Worm (Caenorhabditis elegans) whole organism, young adult: ENCODE data around the gene perm-5.

Experiments
- B0019.2 ChIP-seq: fragments of 200-800 bp; sonication (Bioruptor generic); conservative IDR thresholded peaks from 2 replicates; pipeline ENCODE4 v1.3.6; 2022; ENCODE audit warnings: missing genetic modification reagents, missing genetic modification characterization, missing compliant biosample characterization
- B0261.1 ChIP-seq: sonication (generic microtip); optimal IDR thresholded peaks from 2 replicates; lab custom pipeline; 2016; ENCODE audit warnings: mild to moderate bottlenecking, missing genetic modification characterization, moderate library complexity, missing compliant biosample characterization
- B0336.3 ChIP-seq: fragments of 200-800 bp; sonication (Bioruptor generic); IDR thresholded peaks from 2 replicates; pipeline ENCODE4 v1.3.6; 2022; ENCODE audit warnings: missing genetic modification characterization, missing compliant biosample characterization
- D2030.7 ChIP-seq: fragments of 200-800 bp; sonication (Bioruptor generic); IDR thresholded peaks from 2 replicates; pipeline ENCODE4 v1.3.6; 2022; ENCODE audit warnings: missing genetic modification reagents, missing genetic modification characterization, missing compliant biosample characterization
- F23B12.7 ChIP-seq: sonication (generic microtip); optimal IDR thresholded peaks from 2 replicates; lab custom pipeline; 2017; ENCODE audit warnings: missing genetic modification characterization, mild to moderate bottlenecking, missing compliant biosample characterization, antibody characterized with exemption, moderate library complexity; ENCODE audit not compliant: insufficient read depth
- F49E8.2 ChIP-seq: sonication (generic microtip); optimal IDR thresholded peaks from 3 replicates; lab custom pipeline; 2017; ENCODE audit warnings: missing genetic modification characterization, mild to moderate bottlenecking, missing compliant biosample characterization, antibody characterized with exemption, moderate library complexity; ENCODE audit not compliant: insufficient read depth
- F57A8.1 ChIP-seq: fragments of 200-800 bp; sonication (Bioruptor generic); optimal IDR thresholded peaks from 2 replicates; lab custom pipeline; 2018; ENCODE audit warnings: mild to moderate bottlenecking, missing genetic modification characterization, moderate library complexity, missing compliant biosample characterization
- Y53F4B.3 ChIP-seq: fragments of 200-800 bp; sonication (Bioruptor generic); IDR thresholded peaks from 2 replicates; pipeline ENCODE4 v1.3.6; 2022; ENCODE audit warnings: missing genetic modification reagents, missing genetic modification characterization, missing compliant biosample characterization
- Y56A3A.18 ChIP-seq: fragments of 200-800 bp; sonication (Bioruptor generic); IDR thresholded peaks from 2 replicates; pipeline ENCODE4 v1.3.6; 2022; ENCODE audit warnings: missing genetic modification reagents, missing genetic modification characterization, missing compliant biosample characterization
- Y95B8A.8 ChIP-seq: fragments of 200-800 bp; sonication (Bioruptor generic); IDR thresholded peaks from 2 replicates; pipeline ENCODE4 v1.3.6; 2022; ENCODE audit warnings: missing genetic modification reagents, missing genetic modification characterization, missing compliant biosample characterization
- ZK185.1 ChIP-seq: sonication (generic microtip); optimal IDR thresholded peaks from 2 replicates; lab custom pipeline; 2016; ENCODE audit warnings: mild to moderate bottlenecking, missing genetic modification characterization, missing compliant biosample characterization; ENCODE audit not compliant: poor library complexity, severe bottlenecking
- akir-1 ChIP-seq: fragments of 200-800 bp; sonication (Bioruptor generic); optimal IDR thresholded peaks from 2 replicates; lab custom pipeline; 2018; ENCODE audit warnings: mild to moderate bottlenecking, missing genetic modification characterization, moderate library complexity, missing compliant biosample characterization
- aptf-2 ChIP-seq: fragments of 200-800 bp; sonication (Bioruptor generic); conservative IDR thresholded peaks from 2 replicates; pipeline ENCODE4 v1.3.6; 2022; ENCODE audit warnings: missing genetic modification reagents, missing genetic modification characterization, missing compliant biosample characterization
- aptf-3 ChIP-seq: fragments of 200-800 bp; sonication (Bioruptor generic); IDR thresholded peaks from 2 replicates; pipeline ENCODE4 v1.3.6; 2022; ENCODE audit warnings: missing genetic modification characterization, missing compliant biosample characterization
- atf-7 ChIP-seq: sonication (generic microtip); optimal IDR thresholded peaks from 2 replicates; lab custom pipeline; 2017; ENCODE audit warnings: mild to moderate bottlenecking, missing genetic modification characterization, missing compliant biosample characterization
- athp-1 ChIP-seq: sonication (generic microtip); optimal IDR thresholded peaks from 2 replicates; lab custom pipeline; 2017; ENCODE audit warnings: mild to moderate bottlenecking, missing genetic modification characterization, missing compliant biosample characterization
- attf-3 ChIP-seq: fragments of 200-800 bp; sonication (Bioruptor generic); conservative IDR thresholded peaks from 2 replicates; pipeline ENCODE4 v1.3.6; 2022; ENCODE audit warnings: missing genetic modification reagents, missing genetic modification characterization, missing compliant biosample characterization
- attf-5 ChIP-seq: fragments of 200-800 bp; sonication (Bioruptor generic); optimal IDR thresholded peaks from 2 replicates; lab custom pipeline; 2018; ENCODE audit warnings: mild to moderate bottlenecking, missing genetic modification characterization, missing compliant biosample characterization
- cebp-2 ChIP-seq: fragments of 200-800 bp; sonication (Bioruptor generic); IDR thresholded peaks from 2 replicates; pipeline ENCODE4 v1.3.6; 2022; ENCODE audit warnings: missing genetic modification characterization, missing compliant biosample characterization
- ceh-58 ChIP-seq: fragments of 200-800 bp; sonication (Bioruptor generic); IDR thresholded peaks from 2 replicates; pipeline ENCODE4 v1.3.6; 2022; ENCODE audit warnings: missing genetic modification characterization, missing compliant biosample characterization
- ceh-79 ChIP-seq: sonication (generic microtip); optimal IDR thresholded peaks from 2 replicates; lab custom pipeline; 2017; ENCODE audit warnings: mild to moderate bottlenecking, missing genetic modification characterization, missing compliant biosample characterization
- dpl-1 ChIP-seq: fragments of 150-350 bp; optimal IDR thresholded peaks from 2 replicates; lab custom pipeline; 2014; ENCODE audit warnings: missing biosample characterization, missing genetic modification reagents, missing genetic modification characterization
- egl-18 ChIP-seq: fragments of 200-800 bp; sonication (Bioruptor generic); IDR thresholded peaks from 2 replicates; pipeline ENCODE4 v1.3.6; 2022; ENCODE audit warnings: missing genetic modification reagents, missing genetic modification characterization, missing compliant biosample characterization
- egrh-3 ChIP-seq: fragments of 200-800 bp; sonication (Bioruptor generic); IDR thresholded peaks from 2 replicates; pipeline ENCODE4 v1.3.6; 2022; ENCODE audit warnings: missing genetic modification reagents, missing genetic modification characterization, missing compliant biosample characterization
- gei-17 ChIP-seq: fragments of 200-800 bp; sonication (Bioruptor generic); optimal IDR thresholded peaks from 2 replicates; lab custom pipeline; 2018; ENCODE audit warnings: mild to moderate bottlenecking, missing genetic modification characterization, missing compliant biosample characterization
- hlh-12 ChIP-seq: sonication (generic microtip); optimal IDR thresholded peaks from 2 replicates; lab custom pipeline; 2016; ENCODE audit warnings: missing genetic modification characterization, missing compliant biosample characterization
- let-526 ChIP-seq: fragments of 200-800 bp; sonication (Bioruptor generic); IDR thresholded peaks from 2 replicates; pipeline ENCODE4 v1.3.6; 2022; ENCODE audit warnings: missing genetic modification reagents, missing genetic modification characterization, missing compliant biosample characterization
- lin-35 ChIP-seq, 3 experiments: fragments of 150-350 bp in 2 of 3; sonication (generic microtip) in 1 of 3; optimal IDR thresholded peaks; 2 replicates each; lab custom pipeline; 2014 to 2018; ENCODE audit warnings: missing biosample characterization in 3 of 3, missing genetic modification characterization in 3 of 3, missing genetic modification reagents in 3 of 3
- lsl-1 ChIP-seq: fragments of 200-800 bp; sonication (Bioruptor generic); optimal IDR thresholded peaks from 2 replicates; lab custom pipeline; 2018; ENCODE audit warnings: mild to moderate bottlenecking, missing genetic modification characterization, moderate library complexity, missing compliant biosample characterization
- lsy-27 ChIP-seq: sonication (generic microtip); optimal IDR thresholded peaks from 2 replicates; lab custom pipeline; 2017; ENCODE audit warnings: missing genetic modification characterization, mild to moderate bottlenecking, missing compliant biosample characterization, antibody characterized with exemption, missing genotype, borderline replicate concordance; ENCODE audit not compliant: insufficient read depth
- madf-10 ChIP-seq: sonication (generic microtip); optimal IDR thresholded peaks from 2 replicates; lab custom pipeline; 2016; ENCODE audit warnings: mild to moderate bottlenecking, missing genetic modification characterization, missing compliant biosample characterization
- madf-6 ChIP-seq: fragments of 200-800 bp; sonication (Bioruptor generic); IDR thresholded peaks from 2 replicates; pipeline ENCODE4 v1.3.6; 2022; ENCODE audit warnings: missing genetic modification reagents, missing genetic modification characterization, missing compliant biosample characterization
- mcd-1 ChIP-seq: fragments of 200-800 bp; sonication (Bioruptor generic); IDR thresholded peaks from 2 replicates; pipeline ENCODE4 v1.3.6; 2022; ENCODE audit warnings: missing genetic modification reagents, missing genetic modification characterization, missing compliant biosample characterization
- nfya-1 ChIP-seq: sonication (generic microtip); optimal IDR thresholded peaks from 2 replicates; lab custom pipeline; 2017; ENCODE audit warnings: antibody characterized with exemption, missing compliant biosample characterization, missing genetic modification characterization, borderline replicate concordance; ENCODE audit not compliant: insufficient read depth
- nfya-2 ChIP-seq: fragments of 200-800 bp; sonication (Bioruptor generic); IDR thresholded peaks from 2 replicates; pipeline ENCODE4 v1.3.6; 2022; ENCODE audit warnings: missing genetic modification reagents, missing genetic modification characterization, missing compliant biosample characterization
- nfyb-1 ChIP-seq: fragments of 200-800 bp; sonication (Bioruptor generic); IDR thresholded peaks from 2 replicates; pipeline ENCODE4 v1.3.6; 2022; ENCODE audit warnings: missing genetic modification reagents, missing genetic modification characterization, missing compliant biosample characterization
- nhr-120 ChIP-seq: fragments of 200-800 bp; sonication (Bioruptor generic); IDR thresholded peaks from 2 replicates; pipeline ENCODE4 v1.3.6; 2022; ENCODE audit warnings: missing genetic modification characterization, missing compliant biosample characterization
- nhr-27 ChIP-seq: fragments of 200-800 bp; sonication (Bioruptor generic); optimal IDR thresholded peaks from 2 replicates; lab custom pipeline; 2018; ENCODE audit warnings: mild to moderate bottlenecking, missing genetic modification characterization, moderate library complexity, missing compliant biosample characterization
- nhr-90 ChIP-seq: sonication (generic microtip); optimal IDR thresholded peaks from 2 replicates; lab custom pipeline; 2016; ENCODE audit warnings: missing genotype, mild to moderate bottlenecking, missing genetic modification characterization, missing compliant biosample characterization
- sdz-38 ChIP-seq: sonication (generic microtip); optimal IDR thresholded peaks from 2 replicates; lab custom pipeline; 2016; ENCODE audit warnings: missing genotype, missing genetic modification characterization, missing compliant biosample characterization
- snpc-1.1 ChIP-seq: sonication (generic microtip); optimal IDR thresholded peaks from 2 replicates; lab custom pipeline; 2017; ENCODE audit warnings: missing genetic modification characterization, mild to moderate bottlenecking, missing compliant biosample characterization, antibody characterized with exemption, moderate library complexity, missing genotype, missing genetic modification reagents; ENCODE audit not compliant: insufficient read depth
- snpc-3.4 ChIP-seq: sonication (generic microtip); optimal IDR thresholded peaks from 2 replicates; lab custom pipeline; 2017; ENCODE audit warnings: missing genetic modification characterization, mild to moderate bottlenecking, missing compliant biosample characterization, antibody characterized with exemption, moderate library complexity, missing genotype, missing genetic modification reagents
- sptf-2 ChIP-seq: fragments of 200-800 bp; sonication (Bioruptor generic); optimal IDR thresholded peaks from 2 replicates; lab custom pipeline; 2018; ENCODE audit warnings: mild to moderate bottlenecking, missing genetic modification characterization, missing compliant biosample characterization
- tbp1 ChIP-seq: fragments of 200-800 bp; sonication (Bioruptor generic); optimal IDR thresholded peaks from 2 replicates; lab custom pipeline; 2018; ENCODE audit warnings: mild to moderate bottlenecking, missing genetic modification characterization, missing compliant biosample characterization
- unc-130 ChIP-seq: sonication (generic microtip); optimal IDR thresholded peaks from 2 replicates; lab custom pipeline; 2016; ENCODE audit warnings: missing genetic modification reagents, missing genetic modification characterization, missing compliant biosample characterization
- unc-62 ChIP-seq: fragments of 150-350 bp; optimal IDR thresholded peaks from 2 replicates; lab custom pipeline; 2014; ENCODE audit warnings: missing biosample characterization, missing genetic modification reagents, missing genetic modification characterization
- xnd-1 ChIP-seq: sonication (generic microtip); optimal IDR thresholded peaks from 2 replicates; lab custom pipeline; 2016; ENCODE audit warnings: missing genotype, missing genetic modification reagents, missing genetic modification characterization, missing compliant biosample characterization
- ztf-22 ChIP-seq: fragments of 200-800 bp; sonication (Bioruptor generic); optimal IDR thresholded peaks from 2 replicates; lab custom pipeline; 2018; ENCODE audit warnings: mild to moderate bottlenecking, missing genetic modification characterization, moderate library complexity, missing compliant biosample characterization

Gene perm-5

ce11 chrIV:5657126-5657666 is 46.1 kb downstream of the perm-5 start (continued):
- TF ChIP-seq snpc-3.4 (no peak), nfya-2 (GFP tag; lab: Robert Waterston, UW) (no peak), attf-3 (GFP tag; lab: Robert Waterston, UW) (0 out of 2 replicates have a peak, but pooled peaks have one; percentile 22), attf-5 (peak; percentile 71), let-526 (no peak), aptf-2 (GFP tag; lab: Robert Waterston, UW) (no peak), gei-17 (GFP tag; lab: Kevin White, UChicago) (no peak), nhr-27 (no peak), ceh-79 (no peak), lsl-1 (GFP tag; lab: Kevin White, UChicago) (peak; percentile 39), ztf-22 (GFP tag; lab: Kevin White, UChicago) (no peak), ZK185.1 (peak; percentile 57), F23B12.7 (tag; lab: Kevin White, UChicago) (no peak), lsy-27 (tag; lab: Kevin White, UChicago) (no peak), Y95B8A.8 (GFP tag; lab: Robert Waterston, UW) (no peak), athp-1 (tag; lab: Kevin White, UChicago) (no peak), sdz-38 (tag; lab: Kevin White, UChicago) (no peak), akir-1 (no peak), madf-6 (GFP tag; lab: Robert Waterston, UW) (peak; percentile 86), F57A8.1 (GFP tag; lab: Kevin White, UChicago) (no peak), nhr-120 (no peak), nhr-90 (peak; percentile 41), tbp1 (GFP tag; lab: Kevin White, UChicago) (peak; percentile 28), ceh-58 (GFP tag; lab: Robert Waterston, UW) (no peak), Y53F4B.3 (GFP tag; lab: Robert Waterston, UW) (no peak), unc-130 (GFP tag; lab: Kevin White, UChicago) (no peak), B0019.2 (GFP tag; lab: Robert Waterston, UW) (no peak), aptf-3 (no peak), nfyb-1 (GFP tag; lab: Robert Waterston, UW) (peak; percentile 58; the same call in 1 of the 2 replicates), atf-7 (peak; percentile 30), xnd-1 (tag; lab: Kevin White, UChicago) (peak; percentile 57), cebp-2 (GFP tag; lab: Robert Waterston, UW) (no peak), hlh-12 (tag; lab: Kevin White, UChicago) (no peak), Y56A3A.18 (GFP tag; lab: Robert Waterston, UW) (no peak), unc-62 (GFP tag; lab: Kevin White, UChicago) (no peak), sptf-2 (GFP tag; lab: Kevin White, UChicago) (no peak), B0336.3 (GFP tag; lab: Robert Waterston, UW) (peak; percentile 68), mcd-1 (GFP tag; lab: Robert Waterston, UW) (0 out of 2 replicates have a peak, but pooled peaks have one; percentile 5), F49E8.2 (tag; lab: Kevin White, UChicago) (no peak), nfya-1 (tag; lab: Kevin White, UChicago) (no peak), egl-18 (GFP tag; lab: Robert Waterston, UW) (no peak), snpc-1.1 (tag; lab: Kevin White, UChicago) (no peak), D2030.7 (GFP tag; lab: Robert Waterston, UW) (no peak), egrh-3 (GFP tag; lab: Robert Waterston, UW) (no peak), B0261.1 (tag; lab: Kevin White, UChicago) (no peak), madf-10 (tag; lab: Kevin White, UChicago) (peak; percentile 51), lin-35 (GFP tag; optimal IDR thresholded peaks at IDR 0.05; lab: Kevin White, UChicago) (peak in 1 of 3 experiments; percentile 34), dpl-1 (GFP tag; lab: Kevin White, UChicago) (peak; percentile 18)
